Worm (Caenorhabditis elegans): Measurements from ENCODE around the gene F02D8.1.

The F02D8.1 gene

DNA sequence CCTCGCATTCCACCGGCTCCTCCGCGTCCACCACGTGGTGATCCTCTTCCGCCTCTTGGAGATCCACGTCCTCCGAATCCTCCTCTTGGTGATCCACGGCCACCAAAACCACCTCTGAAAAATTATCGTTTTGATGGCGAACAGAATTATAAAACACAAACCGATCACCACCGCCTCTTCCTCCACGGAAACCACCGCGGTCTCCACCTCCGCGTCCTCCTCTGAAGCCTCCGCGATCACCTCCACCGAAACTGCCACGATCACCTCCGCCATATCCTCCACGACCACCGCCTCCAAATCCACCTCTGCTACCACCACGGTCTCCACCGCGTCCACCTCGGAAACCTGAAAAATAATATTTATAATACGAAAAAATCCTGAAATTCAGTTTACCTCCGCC lies 23.0 kb upstream of the F02D8.1 start:
- no peak for TF ChIP-seq jun-1 (tag; optimal IDR thresholded peaks at IDR 0.05)
- no peak for TF ChIP-seq elt-3 (tag; optimal IDR thresholded peaks at IDR 0.05)
- TF ChIP-seq lin-15B (tag; optimal IDR thresholded peaks at IDR 0.05), result no peak
- no peak for TF ChIP-seq nhr-67 (tag; optimal IDR thresholded peaks at IDR 0.05)
- no peak for TF ChIP-seq nhr-76 (tag; optimal IDR thresholded peaks at IDR 0.05)
- TF ChIP-seq snpc-4 (tag; optimal IDR thresholded peaks at IDR 0.05), result no peak
- TF ChIP-seq pha-4 (tag; optimal IDR thresholded peaks at IDR 0.05), result no peak
- no peak for TF ChIP-seq ceh-9 (tag; optimal IDR thresholded peaks at IDR 0.05)
- TF ChIP-seq pqm-1 (tag; optimal IDR thresholded peaks at IDR 0.05), result no peak
- TF ChIP-seq unc-39 (tag; optimal IDR thresholded peaks at IDR 0.05), result no peak
- no peak for TF ChIP-seq mdl-1 (tag; optimal IDR thresholded peaks at IDR 0.05)
- no peak for TF ChIP-seq egl-27 (tag; optimal IDR thresholded peaks at IDR 0.05)
- no peak for TF ChIP-seq aly-2 (tag; optimal IDR thresholded peaks at IDR 0.05)

ce11 chrV:15000055-15000704 lies 21.7 kb upstream of the F02D8.1 start, which contains the start of gene rps-16:
Gene rps-16 (minus strand): TSS chrV:15000541.
- TF ChIP-seq nhr-67 (tag; optimal IDR thresholded peaks at IDR 0.05) (no peak), ceh-82 (tag; optimal IDR thresholded peaks at IDR 0.05) (no peak), lsy-12 (tag; optimal IDR thresholded peaks at IDR 0.05) (no peak), aly-2 (tag; optimal IDR thresholded peaks at IDR 0.05) (no peak), sea-2 (GFP tag; optimal IDR thresholded peaks at IDR 0.05) (no peak), ceh-16 (tag; optimal IDR thresholded peaks at IDR 0.05) (no peak), daf-12 (tag; optimal IDR thresholded peaks at IDR 0.05) (no peak)

- no peak for TF ChIP-seq egl-27 (tag; optimal IDR thresholded peaks at IDR 0.05)
- TF ChIP-seq nhr-237 (tag; optimal IDR thresholded peaks at IDR 0.05), result no peak
- TF ChIP-seq nfya-1 (tag; optimal IDR thresholded peaks at IDR 0.05; ENCODE audit: insufficient read depth), result no peak
- no peak for TF ChIP-seq ceh-82 (tag; optimal IDR thresholded peaks at IDR 0.05)
- no peak for TF ChIP-seq ceh-16 (tag; optimal IDR thresholded peaks at IDR 0.05)
- no peak for TF ChIP-seq unc-39 (tag; optimal IDR thresholded peaks at IDR 0.05)
- TF ChIP-seq nhr-11 (tag; optimal IDR thresholded peaks at IDR 0.05), result no peak
- TF ChIP-seq skn-1 (tag; optimal IDR thresholded peaks at IDR 0.05), result no peak
- TF ChIP-seq ceh-28 (tag; optimal IDR thresholded peaks at IDR 0.05), result no peak
These were observed 21.1 kb upstream of the F02D8.1 start, which contains the start of gene T01C3.11 for ce11 chrV:14999485-15000023. Gene T01C3.11 (plus strand): TSS chrV:14999535.

DNA sequence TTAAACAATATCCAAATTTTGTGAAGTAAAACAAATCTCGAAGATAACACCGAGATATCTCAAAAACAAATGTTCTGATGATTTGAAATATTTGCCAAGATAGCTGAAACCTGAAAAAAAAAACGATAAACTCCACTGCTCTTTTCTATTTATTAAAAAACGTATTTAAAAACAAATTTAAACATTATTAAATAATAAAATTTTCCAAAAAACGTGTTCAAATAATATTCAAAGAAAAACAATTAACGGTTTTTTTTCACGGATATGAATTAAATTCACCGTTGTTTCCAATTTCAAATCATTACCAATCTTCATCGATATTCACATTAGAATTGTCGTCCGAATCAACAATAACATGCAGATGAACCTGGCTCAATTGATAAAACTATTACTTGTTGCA lies 17.7 kb upstream of the F02D8.1 start, which contains the start of gene irld-14:
Gene irld-14, plus strand, starts transcription at position 301 of the 400 bp plus-strand sequence.
- TF ChIP-seq nhr-237 (tag; optimal IDR thresholded peaks at IDR 0.05) (no peak), nhr-28 (tag; optimal IDR thresholded peaks at IDR 0.05) (no peak), mml-1 (tag; optimal IDR thresholded peaks at IDR 0.05) (no peak), sea-2 (GFP tag; optimal IDR thresholded peaks at IDR 0.05) (no peak), unc-62 (GFP tag; optimal IDR thresholded peaks at IDR 0.05) (no peak), elt-3 (tag; optimal IDR thresholded peaks at IDR 0.05) (no peak), snpc-4 (tag; optimal IDR thresholded peaks at IDR 0.05) (no peak), ZK546.5 (tag; optimal IDR thresholded peaks at IDR 0.05) (no peak), elt-2 (tag; optimal IDR thresholded peaks at IDR 0.05) (no peak), lsy-12 (tag; optimal IDR thresholded peaks at IDR 0.05) (no peak), nhr-11 (tag; optimal IDR thresholded peaks at IDR 0.05) (no peak), aly-2 (tag; optimal IDR thresholded peaks at IDR 0.05) (no peak), mdl-1 (tag; optimal IDR thresholded peaks at IDR 0.05) (no peak), nhr-25 (tag; optimal IDR thresholded peaks at IDR 0.05) (no peak), ama-1 (optimal IDR thresholded peaks at IDR 0.05) (no peak), hmg-11 (tag; optimal IDR thresholded peaks at IDR 0.05) (no peak), skn-1 (tag; optimal IDR thresholded peaks at IDR 0.05) (no peak), nfya-1 (tag; optimal IDR thresholded peaks at IDR 0.05; ENCODE audit: insufficient read depth) (no peak)

- no peak for TF ChIP-seq nhr-77 (tag; optimal IDR thresholded peaks at IDR 0.05)
- no peak for TF ChIP-seq tbx-2 (tag; optimal IDR thresholded peaks at IDR 0.05)
- TF ChIP-seq nhr-67 (tag; optimal IDR thresholded peaks at IDR 0.05), result no peak
- TF ChIP-seq pqm-1 (tag; optimal IDR thresholded peaks at IDR 0.05), result no peak
- TF ChIP-seq pha-4 (tag; optimal IDR thresholded peaks at IDR 0.05), result peak; percentile 19
- no peak for TF ChIP-seq nhr-76 (tag; optimal IDR thresholded peaks at IDR 0.05)
- no peak for TF ChIP-seq nhr-12 (tag; optimal IDR thresholded peaks at IDR 0.05)
- TF ChIP-seq sea-2 (GFP tag; optimal IDR thresholded peaks at IDR 0.05), result no peak
- TF ChIP-seq ztf-11 (tag; optimal IDR thresholded peaks at IDR 0.05), result no peak
- peak; percentile 74 for TF ChIP-seq elt-2 (tag; optimal IDR thresholded peaks at IDR 0.05)
- TF ChIP-seq nhr-237 (tag; optimal IDR thresholded peaks at IDR 0.05), result no peak
- no peak for TF ChIP-seq ztf-4 (tag; optimal IDR thresholded peaks at IDR 0.05)
- TF ChIP-seq ceh-82 (tag; optimal IDR thresholded peaks at IDR 0.05), result no peak
These were observed 15.1 kb upstream of the F02D8.1 start, which contains the start of gene fil-1 for ce11 chrV:14993620-14994019. Gene fil-1 (plus strand): TSS chrV:14993838.
